Worm (Caenorhabditis elegans) whole organism, L2 larva: ENCODE data around the gene F26D2.14.

ENCODE experiments used
- aly-2 ChIP-seq: fragments of 150-350 bp; optimal IDR thresholded peaks from 2 replicates; lab custom pipeline; 2014; ENCODE audit warnings: missing biosample characterization, missing genetic modification characterization
- ama-1 ChIP-seq: fragments of 150-350 bp; optimal IDR thresholded peaks from 2 replicates; lab custom pipeline; 2018; ENCODE audit warnings: inconsistent platforms
- elt-1 ChIP-seq: fragments of 150-350 bp; optimal IDR thresholded peaks from 2 replicates; lab custom pipeline; 2014; ENCODE audit warnings: missing biosample characterization, missing genetic modification characterization
- mdl-1 ChIP-seq, 2 experiments: fragments of 150-350 bp in 1 of 2; sonication (generic microtip) in 1 of 2; optimal IDR thresholded peaks; 2 replicates each; lab custom pipeline; 2017; ENCODE audit warnings: missing biosample characterization in 2 of 2, missing genetic modification characterization in 2 of 2
- nhr-237 ChIP-seq: fragments of 150-350 bp; optimal IDR thresholded peaks from 2 replicates; lab custom pipeline; 2014; ENCODE audit warnings: missing biosample characterization, missing genetic modification characterization
- snpc-4 ChIP-seq: fragments of 150-350 bp; optimal IDR thresholded peaks from 2 replicates; lab custom pipeline; 2014; ENCODE audit warnings: missing biosample characterization, missing genetic modification characterization
- unc-39 ChIP-seq: fragments of 150-350 bp; optimal IDR thresholded peaks from 2 replicates; lab custom pipeline; 2014; ENCODE audit warnings: missing biosample characterization, missing genetic modification characterization
- zag-1 ChIP-seq: fragments of 150-350 bp; optimal IDR thresholded peaks from 2 replicates; lab custom pipeline; 2014; ENCODE audit warnings: missing biosample characterization, missing genetic modification characterization

DNA sequence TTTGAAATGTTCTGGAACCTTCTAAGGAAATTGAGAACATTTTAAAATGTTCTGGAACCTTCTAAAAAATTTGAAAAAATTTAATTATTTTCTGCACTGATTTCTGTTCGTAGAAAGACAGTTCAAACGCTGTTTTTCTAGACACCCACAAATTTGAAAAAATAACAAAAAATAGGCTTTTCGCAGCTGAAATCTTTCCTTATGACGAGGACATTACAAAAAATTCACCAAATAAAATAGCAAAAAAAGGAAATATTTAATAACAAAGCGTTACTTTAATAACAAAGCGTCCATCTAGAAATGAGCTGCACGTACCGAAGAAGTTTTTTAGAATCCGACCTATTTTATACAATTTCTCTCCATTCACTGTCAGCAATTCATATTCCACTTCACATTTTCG, 8.0 kb downstream of the F26D2.14 start, which contains the start of gene srh-141:
- TF ChIP-seq unc-39 (tag; lab: Kevin White, UChicago) = no peak
- no peak for TF ChIP-seq nhr-237 (tag; lab: Kevin White, UChicago)
- no peak for TF ChIP-seq ama-1 (lab: Kevin White, UChicago)
- TF ChIP-seq aly-2 = no peak
- TF ChIP-seq zag-1 (tag; lab: Kevin White, UChicago) = no peak
- no peak for TF ChIP-seq elt-1 (tag; lab: Kevin White, UChicago)
- TF ChIP-seq mdl-1 (tag; optimal IDR thresholded peaks at IDR 0.05; lab: Kevin White, UChicago) = no peak
- no peak for TF ChIP-seq snpc-4 (tag; lab: Kevin White, UChicago)
